In genomic region chrV:15318638-15319037, ce11 we compare ENCODE assay signal across 6 worm cellular contexts.
TF ChIP-seq lines count a peak whose summit lies in the region.

TSS of gene nhr-291 (plus strand) at chrV:15318961.

TF ChIP-seq in whole organism, L1 larva, 84 proteins besides CTCF, POLR2A, EP300 and RAD21:
- peak; percentile 38 for TF ChIP-seq nhr-20 (tag; optimal IDR thresholded peaks at IDR 0.05; lab: Kevin White, UChicago)
- TF ChIP-seq elt-2 (tag; optimal IDR thresholded peaks at IDR 0.05; lab: Kevin White, UChicago): peak; percentile 99
- TF ChIP-seq pax-3 (tag; optimal IDR thresholded peaks at IDR 0.05; lab: Kevin White, UChicago): peak; percentile 77
- peak; percentile 65 for TF ChIP-seq jun-1 (tag; optimal IDR thresholded peaks at IDR 0.05; lab: Kevin White, UChicago)
- no peak for TF ChIP-seq nhr-237 (tag; optimal IDR thresholded peaks at IDR 0.05; lab: Kevin White, UChicago)
- peak; percentile 55 for TF ChIP-seq pqm-1 (tag; optimal IDR thresholded peaks at IDR 0.05; lab: Kevin White, UChicago)
- TF ChIP-seq lin-35 (GFP tag; optimal IDR thresholded peaks at IDR 0.05; lab: Kevin White, UChicago): peak in 1 of 2 experiments; percentile 45
- no peak for TF ChIP-seq snpc-4 (tag; optimal IDR thresholded peaks at IDR 0.05; lab: Kevin White, UChicago)
- TF ChIP-seq efl-1 (optimal IDR thresholded peaks at IDR 0.05; lab: Kevin White, UChicago): no peak
- peak in 1 of 2 experiments; percentile 14 for TF ChIP-seq efl-1 (GFP tag; optimal IDR thresholded peaks at IDR 0.05 in 1 of 2; lab: Kevin White, UChicago)

TF ChIP-seq in whole organism, L2 larva, 48 proteins besides CTCF, POLR2A, EP300 and RAD21 (continues in another document):
- TF ChIP-seq sma-9 (GFP tag; optimal IDR thresholded peaks at IDR 0.05; lab: Kevin White, UChicago) (peak; percentile 79), sma-9 (tag; optimal IDR thresholded peaks at IDR 0.05; lab: Kevin White, UChicago) (no peak), C34F6.9 (tag; optimal IDR thresholded peaks at IDR 0.05; lab: Kevin White, UChicago) (no peak), nhr-237 (tag; optimal IDR thresholded peaks at IDR 0.05; lab: Kevin White, UChicago) (no peak), blmp-1 (tag; optimal IDR thresholded peaks at IDR 0.05; lab: Kevin White, UChicago; ENCODE audit: insufficient read depth) (no peak), elt-1 (tag; optimal IDR thresholded peaks at IDR 0.05; lab: Kevin White, UChicago) (no peak), R02D3.7 (tag; optimal IDR thresholded peaks at IDR 0.05; lab: Kevin White, UChicago) (no peak), lin-39 (tag; optimal IDR thresholded peaks at IDR 0.05; lab: Kevin White, UChicago) (no peak), sma-3 (GFP tag; optimal IDR thresholded peaks at IDR 0.05; lab: Kevin White, UChicago) (peak; percentile 11), unc-39 (tag; optimal IDR thresholded peaks at IDR 0.05; lab: Kevin White, UChicago) (no peak), ZK546.5 (tag; optimal IDR thresholded peaks at IDR 0.05; lab: Kevin White, UChicago) (no peak), nhr-6 (tag; optimal IDR thresholded peaks at IDR 0.05; lab: Kevin White, UChicago) (no peak), nhr-77 (tag; optimal IDR thresholded peaks at IDR 0.05; lab: Kevin White, UChicago) (no peak), mbf-1 (tag; optimal IDR thresholded peaks at IDR 0.05; lab: Kevin White, UChicago) (no peak), sem-4 (tag; optimal IDR thresholded peaks at IDR 0.05; lab: Kevin White, UChicago) (no peak), nhr-129 (tag; optimal IDR thresholded peaks at IDR 0.05; lab: Kevin White, UChicago) (no peak), fos-1 (tag; optimal IDR thresholded peaks at IDR 0.05; lab: Kevin White, UChicago) (peak; percentile 99)

TF ChIP-seq in whole organism, L3 larva, 47 proteins besides CTCF, POLR2A, EP300 and RAD21:
- TF ChIP-seq fos-1 (tag; optimal IDR thresholded peaks at IDR 0.05; lab: Kevin White, UChicago) (peak; percentile 57), unc-39 (tag; optimal IDR thresholded peaks at IDR 0.05; lab: Kevin White, UChicago) (no peak), ceh-9 (tag; optimal IDR thresholded peaks at IDR 0.05; lab: Kevin White, UChicago) (no peak), pha-4 (tag; optimal IDR thresholded peaks at IDR 0.05; lab: Kevin White, UChicago) (peak; percentile 83), nhr-12 (tag; optimal IDR thresholded peaks at IDR 0.05; lab: Kevin White, UChicago) (no peak), skn-1 (tag; optimal IDR thresholded peaks at IDR 0.05; lab: Kevin White, UChicago) (peak; percentile 62), nhr-76 (tag; optimal IDR thresholded peaks at IDR 0.05; lab: Kevin White, UChicago) (no peak), pqm-1 (tag; optimal IDR thresholded peaks at IDR 0.05; lab: Kevin White, UChicago) (peak; percentile 99), nhr-11 (tag; optimal IDR thresholded peaks at IDR 0.05; lab: Kevin White, UChicago) (no peak), ztf-4 (tag; optimal IDR thresholded peaks at IDR 0.05; lab: Kevin White, UChicago) (no peak), egl-5 (tag; optimal IDR thresholded peaks at IDR 0.05; lab: Kevin White, UChicago) (no peak), jun-1 (tag; optimal IDR thresholded peaks at IDR 0.05; lab: Kevin White, UChicago) (peak; percentile 93), nhr-67 (tag; optimal IDR thresholded peaks at IDR 0.05; lab: Kevin White, UChicago) (no peak), elt-2 (tag; optimal IDR thresholded peaks at IDR 0.05; lab: Kevin White, UChicago) (peak; percentile 99)

TF ChIP-seq in whole organism, L4 larva, 104 proteins besides CTCF, POLR2A, EP300 and RAD21 (continues in another document):
- no peak for TF ChIP-seq lin-39 (tag; optimal IDR thresholded peaks at IDR 0.05; lab: Kevin White, UChicago)
- TF ChIP-seq nhr-111 (GFP tag; optimal IDR thresholded peaks at IDR 0.05; lab: Kevin White, UChicago): no peak
- peak; percentile 80 for TF ChIP-seq dve-1 (tag; optimal IDR thresholded peaks at IDR 0.05; lab: Kevin White, UChicago; ENCODE audit: insufficient read depth)
- TF ChIP-seq daf-8 (GFP tag; IDR thresholded peaks at IDR 0.05; lab: Robert Waterston, UW): no peak
- TF ChIP-seq daf-12 (tag; optimal IDR thresholded peaks at IDR 0.05; lab: Kevin White, UChicago): no peak
- no peak for TF ChIP-seq lin-29 (GFP tag; IDR thresholded peaks at IDR 0.05; lab: Robert Waterston, UW)
- TF ChIP-seq nhr-42 (GFP tag; IDR thresholded peaks at IDR 0.05; lab: Robert Waterston, UW): no peak
- TF ChIP-seq aly-2 (tag; optimal IDR thresholded peaks at IDR 0.05; lab: Kevin White, UChicago): no peak
- no peak for TF ChIP-seq snpc-4 (tag; optimal IDR thresholded peaks at IDR 0.05; lab: Kevin White, UChicago)
- no peak for TF ChIP-seq dpl-1 (GFP tag; optimal IDR thresholded peaks at IDR 0.05; lab: Kevin White, UChicago)
- TF ChIP-seq zfp-3 (GFP tag; conservative IDR thresholded peaks at IDR 0.05; lab: Robert Waterston, UW): no peak
- TF ChIP-seq lin-15B (tag; optimal IDR thresholded peaks at IDR 0.05; lab: Kevin White, UChicago): no peak
- no peak for TF ChIP-seq gei-8 (GFP tag; optimal IDR thresholded peaks at IDR 0.05; lab: Kevin White, UChicago)
- no peak for TF ChIP-seq ama-1 (optimal IDR thresholded peaks at IDR 0.05; lab: Kevin White, UChicago)
- no peak for TF ChIP-seq zag-1 (tag; optimal IDR thresholded peaks at IDR 0.05; lab: Kevin White, UChicago)
- TF ChIP-seq hlh-11 (tag; optimal IDR thresholded peaks at IDR 0.05; lab: Kevin White, UChicago): peak; percentile 77
- no peak for TF ChIP-seq Y105C5A.15 (GFP tag; IDR thresholded peaks at IDR 0.05; lab: Robert Waterston, UW)
- no peak for TF ChIP-seq jun-1 (tag; optimal IDR thresholded peaks at IDR 0.05; lab: Kevin White, UChicago)
- no peak for TF ChIP-seq daf-19 (GFP tag; conservative IDR thresholded peaks at IDR 0.05; lab: Robert Waterston, UW)
- TF ChIP-seq nhr-10 (tag; optimal IDR thresholded peaks at IDR 0.05; lab: Kevin White, UChicago): peak; percentile 31

TF ChIP-seq in whole organism, late embryonic, 69 proteins besides CTCF, POLR2A, EP300 and RAD21:
- TF ChIP-seq elt-2 (tag; optimal IDR thresholded peaks at IDR 0.05; lab: Kevin White, UChicago) (peak; percentile 99), pqm-1 (tag; optimal IDR thresholded peaks at IDR 0.05; lab: Kevin White, UChicago) (peak; percentile 40), T23F11.4 (GFP tag; optimal IDR thresholded peaks at IDR 0.05; lab: Kevin White, UChicago) (no peak), dve-1 (tag; optimal IDR thresholded peaks at IDR 0.05; lab: Kevin White, UChicago) (no peak)

TF ChIP-seq in whole organism, young adult, 124 proteins besides CTCF, POLR2A, EP300 and RAD21:
- TF ChIP-seq pha-4 (tag; optimal IDR thresholded peaks at IDR 0.05; lab: Kevin White, UChicago) (peak; percentile 89), nhr-80 (tag; optimal IDR thresholded peaks at IDR 0.05; lab: Kevin White, UChicago) (peak; percentile 93), atf-7 (tag; optimal IDR thresholded peaks at IDR 0.05; lab: Kevin White, UChicago) (peak; percentile 18), unc-62 (GFP tag; optimal IDR thresholded peaks at IDR 0.05; lab: Kevin White, UChicago) (no peak), sptf-2 (GFP tag; optimal IDR thresholded peaks at IDR 0.05; lab: Kevin White, UChicago) (no peak), ets-4 (GFP tag; optimal IDR thresholded peaks at IDR 0.05; lab: Kevin White, UChicago) (peak; percentile 36)
TF ChIP-seq in whole organism, young adult: peak in this region for 4.
